Worm (Caenorhabditis elegans) whole organism, young adult: ENCODE data around the gene H14A12.3.

Experiments used
- B0019.2 ChIP-seq: fragments of 200-800 bp; sonication (Bioruptor generic); conservative IDR thresholded peaks from 2 replicates; pipeline ENCODE4 v1.3.6; 2022; ENCODE audit warnings: missing genetic modification reagents, missing genetic modification characterization, missing compliant biosample characterization
- B0035.1 ChIP-seq: sonication (generic microtip); optimal IDR thresholded peaks from 2 replicates; lab custom pipeline; 2016; ENCODE audit warnings: missing genetic modification characterization, mild to moderate bottlenecking, missing compliant biosample characterization, missing genotype, missing genetic modification reagents
- B0261.1 ChIP-seq: sonication (generic microtip); optimal IDR thresholded peaks from 2 replicates; lab custom pipeline; 2016; ENCODE audit warnings: mild to moderate bottlenecking, missing genetic modification characterization, moderate library complexity, missing compliant biosample characterization
- F22D6.2 ChIP-seq: sonication (generic microtip); optimal IDR thresholded peaks from 2 replicates; lab custom pipeline; 2016; ENCODE audit warnings: mild to moderate bottlenecking, missing genetic modification characterization, missing compliant biosample characterization
- F33H1.4 ChIP-seq: fragments of 200-800 bp; sonication (Bioruptor generic); IDR thresholded peaks from 2 replicates; pipeline ENCODE4 v1.3.6; 2022; ENCODE audit warnings: missing genetic modification reagents, missing genetic modification characterization, missing compliant biosample characterization
- F49E8.2 ChIP-seq: sonication (generic microtip); optimal IDR thresholded peaks from 3 replicates; lab custom pipeline; 2017; ENCODE audit warnings: missing genetic modification characterization, mild to moderate bottlenecking, missing compliant biosample characterization, antibody characterized with exemption, moderate library complexity; ENCODE audit not compliant: insufficient read depth
- F55B11.4 ChIP-seq: sonication (generic microtip); optimal IDR thresholded peaks from 2 replicates; lab custom pipeline; 2016; ENCODE audit warnings: missing compliant biosample characterization, missing genetic modification characterization, borderline replicate concordance; ENCODE audit not compliant: insufficient read depth
- F57A8.1 ChIP-seq: fragments of 200-800 bp; sonication (Bioruptor generic); optimal IDR thresholded peaks from 2 replicates; lab custom pipeline; 2018; ENCODE audit warnings: mild to moderate bottlenecking, missing genetic modification characterization, moderate library complexity, missing compliant biosample characterization
- T26A5.8 ChIP-seq: sonication (generic microtip); optimal IDR thresholded peaks from 2 replicates; lab custom pipeline; 2016; ENCODE audit warnings: missing genetic modification characterization, missing compliant biosample characterization
- Y53G8AR.9 ChIP-seq: fragments of 200-800 bp; sonication (Bioruptor generic); conservative IDR thresholded peaks from 2 replicates; pipeline ENCODE4 v1.3.6; 2022; ENCODE audit warnings: missing genetic modification reagents, missing genetic modification characterization, missing compliant biosample characterization
- aptf-3 ChIP-seq: fragments of 200-800 bp; sonication (Bioruptor generic); IDR thresholded peaks from 2 replicates; pipeline ENCODE4 v1.3.6; 2022; ENCODE audit warnings: missing genetic modification characterization, missing compliant biosample characterization
- atf-7 ChIP-seq: sonication (generic microtip); optimal IDR thresholded peaks from 2 replicates; lab custom pipeline; 2017; ENCODE audit warnings: mild to moderate bottlenecking, missing genetic modification characterization, missing compliant biosample characterization
- bed-1 ChIP-seq: fragments of 200-800 bp; sonication (Bioruptor generic); IDR thresholded peaks from 2 replicates; pipeline ENCODE4 v1.3.6; 2022; ENCODE audit warnings: missing genetic modification reagents, missing genetic modification characterization, missing compliant biosample characterization
- ccch-3 ChIP-seq: fragments of 200-800 bp; sonication (Bioruptor generic); optimal IDR thresholded peaks from 2 replicates; lab custom pipeline; 2018; ENCODE audit warnings: mild to moderate bottlenecking, missing genetic modification characterization, missing compliant biosample characterization
- ceh-79 ChIP-seq: sonication (generic microtip); optimal IDR thresholded peaks from 2 replicates; lab custom pipeline; 2017; ENCODE audit warnings: mild to moderate bottlenecking, missing genetic modification characterization, missing compliant biosample characterization
- ceh-91 ChIP-seq: fragments of 200-800 bp; sonication (Bioruptor generic); IDR thresholded peaks from 2 replicates; pipeline ENCODE4 v1.3.6; 2022; ENCODE audit warnings: missing genetic modification reagents, missing genetic modification characterization, missing compliant biosample characterization
- dox-1 ChIP-seq: fragments of 200-800 bp; sonication (Bioruptor generic); IDR thresholded peaks from 2 replicates; pipeline ENCODE4 v1.3.6; 2022; ENCODE audit warnings: missing genetic modification reagents, missing genetic modification characterization, missing compliant biosample characterization
- dpff-1 ChIP-seq: sonication (generic microtip); optimal IDR thresholded peaks from 2 replicates; lab custom pipeline; 2017; ENCODE audit warnings: mild to moderate bottlenecking, missing genetic modification characterization, missing compliant biosample characterization
- egl-18 ChIP-seq: fragments of 200-800 bp; sonication (Bioruptor generic); IDR thresholded peaks from 2 replicates; pipeline ENCODE4 v1.3.6; 2022; ENCODE audit warnings: missing genetic modification reagents, missing genetic modification characterization, missing compliant biosample characterization
- egrh-3 ChIP-seq: fragments of 200-800 bp; sonication (Bioruptor generic); IDR thresholded peaks from 2 replicates; pipeline ENCODE4 v1.3.6; 2022; ENCODE audit warnings: missing genetic modification reagents, missing genetic modification characterization, missing compliant biosample characterization
- ets-4 ChIP-seq: fragments of 200-800 bp; sonication (Bioruptor generic); optimal IDR thresholded peaks from 2 replicates; lab custom pipeline; 2018; ENCODE audit warnings: mild to moderate bottlenecking, missing genetic modification characterization, missing compliant biosample characterization
- hmg-1.2 ChIP-seq: fragments of 200-800 bp; sonication (Bioruptor generic); IDR thresholded peaks from 2 replicates; pipeline ENCODE4 v1.3.6; 2022; ENCODE audit warnings: missing genetic modification reagents, missing genetic modification characterization, missing compliant biosample characterization
- hsf-1 ChIP-seq: fragments of 200-800 bp; sonication (Bioruptor generic); IDR thresholded peaks from 2 replicates; pipeline ENCODE4 v1.3.6; 2022; ENCODE audit warnings: missing genetic modification reagents, missing genetic modification characterization, missing compliant biosample characterization
- let-607 ChIP-seq, 2 experiments: fragments of 200-800 bp in 1 of 2; sonication (Bioruptor generic) in 1 of 2; sonication (generic microtip) in 1 of 2; optimal IDR thresholded peaks; 2 replicates each; lab custom pipeline; 2016 to 2018; ENCODE audit warnings: mild to moderate bottlenecking in 2 of 2, missing compliant biosample characterization in 2 of 2, missing genetic modification characterization in 2 of 2, moderate library complexity in 2 of 2, missing genotype in 1 of 2
- lin-35 ChIP-seq, 3 experiments: fragments of 150-350 bp in 2 of 3; sonication (generic microtip) in 1 of 3; optimal IDR thresholded peaks; 2 replicates each; lab custom pipeline; 2014 to 2018; ENCODE audit warnings: missing biosample characterization in 3 of 3, missing genetic modification characterization in 3 of 3, missing genetic modification reagents in 3 of 3
- lsl-1 ChIP-seq: fragments of 200-800 bp; sonication (Bioruptor generic); optimal IDR thresholded peaks from 2 replicates; lab custom pipeline; 2018; ENCODE audit warnings: mild to moderate bottlenecking, missing genetic modification characterization, moderate library complexity, missing compliant biosample characterization
- madf-6 ChIP-seq: fragments of 200-800 bp; sonication (Bioruptor generic); IDR thresholded peaks from 2 replicates; pipeline ENCODE4 v1.3.6; 2022; ENCODE audit warnings: missing genetic modification reagents, missing genetic modification characterization, missing compliant biosample characterization
- madf-8 ChIP-seq: fragments of 200-800 bp; sonication (Bioruptor generic); conservative IDR thresholded peaks from 2 replicates; pipeline ENCODE4 v1.3.6; 2022; ENCODE audit warnings: missing genetic modification reagents, missing genetic modification characterization, missing compliant biosample characterization
- mcd-1 ChIP-seq: fragments of 200-800 bp; sonication (Bioruptor generic); IDR thresholded peaks from 2 replicates; pipeline ENCODE4 v1.3.6; 2022; ENCODE audit warnings: missing genetic modification reagents, missing genetic modification characterization, missing compliant biosample characterization
- mxl-1 ChIP-seq: sonication (generic microtip); optimal IDR thresholded peaks from 2 replicates; lab custom pipeline; 2016; ENCODE audit warnings: missing genetic modification characterization, missing compliant biosample characterization
- nfya-2 ChIP-seq: fragments of 200-800 bp; sonication (Bioruptor generic); IDR thresholded peaks from 2 replicates; pipeline ENCODE4 v1.3.6; 2022; ENCODE audit warnings: missing genetic modification reagents, missing genetic modification characterization, missing compliant biosample characterization
- nfyb-1 ChIP-seq: fragments of 200-800 bp; sonication (Bioruptor generic); IDR thresholded peaks from 2 replicates; pipeline ENCODE4 v1.3.6; 2022; ENCODE audit warnings: missing genetic modification reagents, missing genetic modification characterization, missing compliant biosample characterization
- nhr-80 ChIP-seq: sonication (generic microtip); optimal IDR thresholded peaks from 2 replicates; lab custom pipeline; 2016; ENCODE audit warnings: missing genetic modification characterization, missing compliant biosample characterization
- pbrm-1 ChIP-seq: fragments of 200-800 bp; sonication (Bioruptor generic); IDR thresholded peaks from 2 replicates; pipeline ENCODE4 v1.3.6; 2022; ENCODE audit warnings: missing genetic modification reagents, missing genetic modification characterization, missing compliant biosample characterization
- pha-4 ChIP-seq: fragments of 150-350 bp; sonication (generic microtip); optimal IDR thresholded peaks from 2 replicates; lab custom pipeline; 2014; ENCODE audit warnings: missing biosample characterization, missing genetic modification reagents, missing genetic modification characterization
- rpc-1 ChIP-seq, 2 experiments: fragments of 150-350 bp in 1 of 2; sonication (generic microtip) in 1 of 2; optimal IDR thresholded peaks; 2 replicates each; lab custom pipeline; 2014 to 2018; ENCODE audit warnings: missing biosample characterization in 1 of 2, missing genetic modification characterization in 1 of 2, missing genetic modification reagents in 1 of 2, missing genotype in 1 of 2
- unc-62 ChIP-seq: fragments of 150-350 bp; optimal IDR thresholded peaks from 2 replicates; lab custom pipeline; 2014; ENCODE audit warnings: missing biosample characterization, missing genetic modification reagents, missing genetic modification characterization
- xnd-1 ChIP-seq: sonication (generic microtip); optimal IDR thresholded peaks from 2 replicates; lab custom pipeline; 2016; ENCODE audit warnings: missing genotype, missing genetic modification reagents, missing genetic modification characterization, missing compliant biosample characterization
- zfh-2 ChIP-seq: fragments of 200-800 bp; sonication (Bioruptor generic); conservative IDR thresholded peaks from 2 replicates; pipeline ENCODE4 v1.3.6; 2022; ENCODE audit warnings: missing genetic modification reagents, missing genetic modification characterization, missing compliant biosample characterization
- ztf-22 ChIP-seq: fragments of 200-800 bp; sonication (Bioruptor generic); optimal IDR thresholded peaks from 2 replicates; lab custom pipeline; 2018; ENCODE audit warnings: mild to moderate bottlenecking, missing genetic modification characterization, moderate library complexity, missing compliant biosample characterization

H14A12.3 gene

DNA sequence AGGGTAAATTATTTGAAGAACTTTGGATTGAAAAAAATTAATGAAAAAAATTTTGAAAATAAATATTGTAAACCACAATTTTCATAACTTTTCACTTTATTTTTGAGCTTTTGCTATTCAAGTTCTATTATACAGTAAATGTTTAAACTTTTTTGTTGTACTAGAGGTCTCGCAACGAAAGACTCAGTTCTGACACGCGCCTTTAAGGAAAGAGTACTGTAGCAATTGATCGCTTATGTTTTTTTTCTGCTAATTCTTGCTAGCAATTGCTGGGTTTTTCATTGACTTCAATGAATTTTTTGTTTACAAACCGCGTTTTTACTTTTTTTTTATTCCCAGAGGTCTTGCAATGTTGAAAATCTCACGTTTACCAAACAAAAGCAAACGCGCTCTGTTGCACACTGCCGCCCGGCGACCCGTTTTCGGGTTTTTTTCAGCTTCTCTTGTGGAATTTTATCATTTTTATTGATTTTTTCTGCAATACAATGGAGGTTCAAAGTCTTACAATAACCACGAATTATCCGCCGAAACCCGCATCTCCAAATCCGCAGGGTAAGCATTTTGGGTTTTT, at the start of gene H14A12.3:
TSS of gene H14A12.3 (plus strand) at position 360 of the 571 bp plus-strand sequence.
- TF ChIP-seq lin-35 (GFP tag; optimal IDR thresholded peaks at IDR 0.05; lab: Kevin White, UChicago) (no peak), lsl-1 (peak; percentile 84), madf-6 (GFP tag; lab: Robert Waterston, UW) (peak; percentile 78), mcd-1 (peak; percentile 77), pbrm-1 (GFP tag; lab: Robert Waterston, UW) (0 out of 2 replicates have a peak, but pooled peaks have one; percentile 8), xnd-1 (tag; lab: Kevin White, UChicago) (peak; percentile 63), ets-4 (GFP tag; lab: Kevin White, UChicago) (no peak), nhr-80 (tag; lab: Kevin White, UChicago) (no peak), bed-1 (no peak), F57A8.1 (no peak), F33H1.4 (GFP tag; lab: Robert Waterston, UW) (peak; percentile 78), ceh-91 (GFP tag; lab: Robert Waterston, UW) (peak; percentile 55; the same call in 1 of the 2 replicates), dox-1 (GFP tag; lab: Robert Waterston, UW) (peak; percentile 27; the same call in 1 of the 2 replicates), pha-4 (tag; lab: Kevin White, UChicago) (peak; percentile 14), atf-7 (tag; lab: Kevin White, UChicago) (no peak)
- TF ChIP-seq, all 124 proteins: peak for 9

DNA sequence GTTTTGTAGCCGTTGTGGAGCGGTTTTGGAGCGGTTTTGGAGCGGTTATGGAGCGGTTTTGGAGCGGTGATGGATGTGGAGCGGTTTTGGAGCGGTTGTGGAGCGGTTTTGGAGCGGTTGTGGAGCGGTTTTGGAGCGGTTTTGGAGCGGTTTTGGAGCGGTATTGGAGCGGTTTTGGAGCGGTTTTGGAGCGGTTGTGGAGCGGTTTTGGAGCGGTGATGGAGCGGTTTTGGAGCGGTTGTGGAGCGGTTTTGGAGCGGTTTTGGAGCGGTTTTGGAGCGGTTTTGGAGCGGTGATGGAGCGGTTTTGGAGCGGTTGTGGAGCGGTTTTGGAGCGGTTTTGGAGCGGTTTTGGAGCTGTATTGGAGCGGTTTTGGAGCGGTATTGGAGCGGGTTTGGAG, 11.2 kb upstream of the H14A12.3 start:
- peak; percentile 89 for TF ChIP-seq egrh-3 (GFP tag; lab: Robert Waterston, UW)

- TF ChIP-seq F55B11.4 (no peak), hmg-1.2 (GFP tag; lab: Robert Waterston, UW) (no peak), dox-1 (GFP tag; lab: Robert Waterston, UW) (0 out of 2 replicates have a peak, but pooled peaks have one; percentile 30), nfyb-1 (GFP tag; lab: Robert Waterston, UW) (no peak), F22D6.2 (tag; lab: Kevin White, UChicago) (no peak), nhr-80 (tag; lab: Kevin White, UChicago) (peak; percentile 93), let-607 (tag; optimal IDR thresholded peaks at IDR 0.05; lab: Kevin White, UChicago) (peak in 1 of 2 experiments; percentile 36), unc-62 (GFP tag; lab: Kevin White, UChicago) (peak; percentile 51), B0035.1 (tag; lab: Kevin White, UChicago) (no peak), rpc-1 (optimal IDR thresholded peaks at IDR 0.05; lab: Kevin White, UChicago) (no peak), rpc-1 (tag; optimal IDR thresholded peaks at IDR 0.05; lab: Kevin White, UChicago) (no peak), ztf-22 (peak; percentile 9)
Observed at ce11 chrIII:7453653-7454124, 9.9 kb upstream of the H14A12.3 start, which contains the start of gene alh-12. Gene alh-12 (plus strand): TSS chrIII:7454074.

DNA sequence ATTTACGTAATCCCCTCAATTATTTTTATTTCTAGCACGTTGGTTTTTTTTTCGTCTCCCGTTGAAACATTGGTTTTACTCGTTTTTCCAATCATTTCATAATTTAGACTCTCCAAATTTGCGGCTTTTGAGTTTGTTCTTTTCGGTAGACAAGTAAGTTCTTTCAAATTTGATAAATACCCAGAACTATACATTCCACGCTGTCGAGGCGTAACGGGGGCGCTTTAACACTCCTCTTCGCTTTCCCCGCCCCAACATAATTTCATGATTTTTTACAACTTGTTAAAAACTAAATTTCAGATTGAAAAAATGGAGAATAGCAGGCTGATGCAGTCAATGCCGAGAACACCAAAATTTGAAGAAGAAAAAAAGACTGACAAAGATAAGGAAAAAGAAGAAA, 7.0 kb upstream of the H14A12.3 start, which contains the start of gene Y69F12A.1:
TSS of gene Y69F12A.1 (plus strand) at position 301 of the 400 bp plus-strand sequence.
- TF ChIP-seq dpff-1 (tag; lab: Kevin White, UChicago), result no peak
- TF ChIP-seq T26A5.8, result no peak
- TF ChIP-seq madf-8 (GFP tag; lab: Robert Waterston, UW), result no peak
- TF ChIP-seq nfya-2, result no peak
- no peak for TF ChIP-seq hsf-1 (GFP tag; lab: Robert Waterston, UW)
- TF ChIP-seq ceh-79 (tag; lab: Kevin White, UChicago), result no peak
- TF ChIP-seq egrh-3 (GFP tag; lab: Robert Waterston, UW), result no peak
- no peak for TF ChIP-seq ccch-3
- TF ChIP-seq F49E8.2 (tag; lab: Kevin White, UChicago), result no peak
- no peak for TF ChIP-seq Y53G8AR.9 (GFP tag; lab: Robert Waterston, UW)
- no peak for TF ChIP-seq B0019.2 (GFP tag; lab: Robert Waterston, UW)
- no peak for TF ChIP-seq aptf-3 (GFP tag; lab: Robert Waterston, UW)
- no peak for TF ChIP-seq ztf-22
- TF ChIP-seq B0261.1 (tag; lab: Kevin White, UChicago), result no peak
- no peak for TF ChIP-seq mxl-1 (tag; lab: Kevin White, UChicago)
- TF ChIP-seq dox-1 (GFP tag; lab: Robert Waterston, UW), result no peak
- no peak for TF ChIP-seq zfh-2
- TF ChIP-seq egl-18, result no peak
